Fruit fly (Drosophila melanogaster) whole organism, embryonic: ENCODE data around the gene Gmap.

Experiments used
- Ada2b ChIP-seq: fragments of 200-800 bp; sonication (Bioruptor generic); IDR thresholded peaks from 2 replicates; pipeline ENCODE4 v1.3.6; 2022; ENCODE audit warnings: missing biosample characterization, missing genetic modification characterization
- Bgb ChIP-seq: fragments of 200-800 bp; sonication (Bioruptor generic); IDR thresholded peaks from 2 replicates; pipeline ENCODE4 v1.3.6; 2022; ENCODE audit warnings: missing biosample characterization, missing genetic modification characterization; ENCODE audit not compliant: partially characterized antibody
- CG10543 ChIP-seq: fragments of 200-800 bp; sonication (Bioruptor generic); optimal IDR thresholded peaks from 3 replicates; lab custom pipeline; 2017; ENCODE audit warnings: missing biosample characterization, mild to moderate bottlenecking, missing genetic modification characterization, moderate library complexity
- CG13424 ChIP-seq: fragments of 200-800 bp; sonication (Bioruptor generic); optimal IDR thresholded peaks from 2 replicates; lab custom pipeline; 2019; ENCODE audit warnings: missing biosample characterization, mild to moderate bottlenecking, missing genetic modification characterization, moderate library complexity
- CG15601 ChIP-seq: fragments of 200-800 bp; sonication (Bioruptor generic); optimal IDR thresholded peaks from 3 replicates; lab custom pipeline; 2019; ENCODE audit warnings: missing biosample characterization, mild to moderate bottlenecking, missing genetic modification characterization, moderate library complexity
- CG15696 ChIP-seq: fragments of 200-800 bp; sonication (Bioruptor generic); optimal IDR thresholded peaks from 2 replicates; lab custom pipeline; 2019; ENCODE audit warnings: missing biosample characterization, mild to moderate bottlenecking, missing genetic modification characterization, moderate library complexity
- CG17359 ChIP-seq: fragments of 200-800 bp; sonication (Bioruptor generic); optimal IDR thresholded peaks from 3 replicates; lab custom pipeline; 2018; ENCODE audit warnings: missing biosample characterization, mild to moderate bottlenecking, missing genetic modification characterization, moderate library complexity
- CG17361 ChIP-seq: fragments of 200-800 bp; sonication (Bioruptor generic); IDR thresholded peaks from 3 replicates; pipeline ENCODE4 v1.3.6; 2022; ENCODE audit warnings: missing biosample characterization, missing genetic modification characterization
- CG17612 ChIP-seq: fragments of 200-800 bp; sonication (Bioruptor generic); IDR thresholded peaks from 2 replicates; pipeline ENCODE4 v1.3.6; 2022; ENCODE audit warnings: missing biosample characterization, missing genetic modification characterization
- CG18262 ChIP-seq: fragments of 200-800 bp; optimal IDR thresholded peaks from 3 replicates; lab custom pipeline; 2019; ENCODE audit warnings: missing biosample characterization, mild to moderate bottlenecking, missing genetic modification characterization, moderate library complexity
- CG18476 ChIP-seq: fragments of 200-800 bp; sonication (Bioruptor generic); optimal IDR thresholded peaks from 2 replicates; lab custom pipeline; 2016; ENCODE audit warnings: missing biosample characterization, mild to moderate bottlenecking, missing genetic modification characterization
- CG18599 ChIP-seq: fragments of 200-800 bp; sonication (Bioruptor generic); optimal IDR thresholded peaks from 3 replicates; lab custom pipeline; 2017; ENCODE audit warnings: missing biosample characterization, missing genetic modification characterization, mild to moderate bottlenecking, moderate library complexity, missing genetic modification reagents
- CG30431 ChIP-seq: fragments of 200-800 bp; sonication (Bioruptor generic); optimal IDR thresholded peaks from 2 replicates; lab custom pipeline; 2017; ENCODE audit warnings: missing biosample characterization, missing genetic modification characterization
- CG31388 ChIP-seq: fragments of 200-800 bp; sonication (Bioruptor generic); optimal IDR thresholded peaks from 2 replicates; lab custom pipeline; 2016; ENCODE audit warnings: missing biosample characterization, missing genetic modification characterization
- CG31441 ChIP-seq: fragments of 200-800 bp; sonication (Bioruptor generic); IDR thresholded peaks from 2 replicates; pipeline ENCODE4 v1.3.6; 2022; ENCODE audit warnings: missing biosample characterization, missing genetic modification characterization
- CG33557 ChIP-seq: fragments of 200-800 bp; sonication (Bioruptor generic); optimal IDR thresholded peaks from 2 replicates; lab custom pipeline; 2019; ENCODE audit warnings: missing biosample characterization, mild to moderate bottlenecking, missing genetic modification characterization, moderate library complexity
- CG4617 ChIP-seq: fragments of 200-800 bp; sonication (Bioruptor generic); optimal IDR thresholded peaks from 3 replicates; lab custom pipeline; 2016; ENCODE audit warnings: missing biosample characterization, missing genetic modification characterization, borderline replicate concordance
- CG6854 ChIP-seq: fragments of 200-800 bp; sonication (Bioruptor generic); optimal IDR thresholded peaks from 3 replicates; lab custom pipeline; 2017; ENCODE audit warnings: missing biosample characterization, mild to moderate bottlenecking, missing genetic modification characterization
- CG7839 ChIP-seq: fragments of 200-800 bp; sonication (Bioruptor generic); optimal IDR thresholded peaks from 3 replicates; lab custom pipeline; 2018; ENCODE audit warnings: missing biosample characterization, mild to moderate bottlenecking, missing genetic modification characterization, moderate library complexity
- CG8089 ChIP-seq: fragments of 200-800 bp; sonication (Bioruptor generic); optimal IDR thresholded peaks from 3 replicates; lab custom pipeline; 2016; ENCODE audit warnings: missing biosample characterization, missing genetic modification characterization
- CG8359 ChIP-seq: fragments of 200-800 bp; sonication (Bioruptor generic); optimal IDR thresholded peaks from 2 replicates; lab custom pipeline; 2017; ENCODE audit warnings: missing biosample characterization, mild to moderate bottlenecking, missing genetic modification characterization, borderline replicate concordance
- CTCF ChIP-seq: fragments of 200-800 bp; sonication (Bioruptor generic); optimal IDR thresholded peaks from 2 replicates; lab custom pipeline; 2017; ENCODE audit warnings: missing biosample characterization, mild to moderate bottlenecking, missing genetic modification characterization, moderate library complexity
- CoRest ChIP-seq: fragments of 200-800 bp; sonication (Bioruptor generic); optimal IDR thresholded peaks from 3 replicates; lab custom pipeline; 2018; ENCODE audit warnings: missing biosample characterization, mild to moderate bottlenecking, missing genetic modification characterization, moderate library complexity
- Dfd ChIP-seq, 2 experiments: fragments of >200 bp; optimal IDR thresholded peaks; 2 replicates each; lab custom pipeline; 2017; ENCODE audit warnings: missing biosample characterization in 2 of 2, missing genetic modification characterization in 2 of 2
- Hey ChIP-seq: fragments of 200-800 bp; sonication (Bioruptor generic); optimal IDR thresholded peaks from 3 replicates; lab custom pipeline; 2018; ENCODE audit warnings: missing biosample characterization, mild to moderate bottlenecking, missing genetic modification characterization
- Lpt ChIP-seq: fragments of >200 bp; optimal IDR thresholded peaks from 2 replicates; lab custom pipeline; 2018; ENCODE audit warnings: missing biosample characterization, missing genetic modification characterization
- MESR4 ChIP-seq: fragments of 200-800 bp; sonication (Bioruptor generic); optimal IDR thresholded peaks from 2 replicates; lab custom pipeline; 2018; ENCODE audit warnings: missing biosample characterization, mild to moderate bottlenecking, missing genetic modification characterization, moderate library complexity
- NC2α ChIP-seq: fragments of 200-800 bp; sonication (Bioruptor generic); optimal IDR thresholded peaks from 2 replicates; lab custom pipeline; 2016; ENCODE audit warnings: missing biosample characterization, missing genetic modification characterization
- NC2β ChIP-seq: fragments of 200-800 bp; sonication (Bioruptor generic); optimal IDR thresholded peaks from 2 replicates; lab custom pipeline; 2016; ENCODE audit warnings: missing biosample characterization, missing genetic modification characterization
- NK7.1 ChIP-seq: fragments of 200-800 bp; sonication (Bioruptor generic); optimal IDR thresholded peaks from 3 replicates; lab custom pipeline; 2016; ENCODE audit warnings: missing biosample characterization, missing genetic modification characterization
- Oaz ChIP-seq: fragments of 200-800 bp; sonication (Bioruptor generic); IDR thresholded peaks from 2 replicates; pipeline ENCODE4 v1.3.6; 2022; ENCODE audit warnings: missing biosample characterization, missing genetic modification characterization
- Ptx1 ChIP-seq: fragments of 200-800 bp; sonication (Bioruptor generic); IDR thresholded peaks from 2 replicates; pipeline ENCODE4 v1.3.6; 2022; ENCODE audit warnings: missing biosample characterization, missing genetic modification characterization
- Sox102F ChIP-seq: fragments of 200-800 bp; sonication (Bioruptor generic); optimal IDR thresholded peaks from 2 replicates; lab custom pipeline; 2018; ENCODE audit warnings: missing biosample characterization, mild to moderate bottlenecking, missing genetic modification characterization, moderate library complexity
- Sry-δ ChIP-seq: fragments of 200-800 bp; sonication (Bioruptor generic); optimal IDR thresholded peaks from 2 replicates; lab custom pipeline; 2016; ENCODE audit warnings: missing biosample characterization, missing genetic modification characterization
- Xrp1 ChIP-seq: fragments of 200-800 bp; sonication (Bioruptor generic); IDR thresholded peaks from 2 replicates; pipeline ENCODE4 v1.3.6; 2022; ENCODE audit warnings: missing biosample characterization, missing genetic modification characterization
- YL-1 ChIP-seq: fragments of 200-800 bp; sonication (Bioruptor generic); optimal IDR thresholded peaks from 3 replicates; lab custom pipeline; 2017; ENCODE audit warnings: missing biosample characterization, mild to moderate bottlenecking, missing genetic modification characterization
- al ChIP-seq: fragments of 200-800 bp; sonication (Bioruptor generic); IDR thresholded peaks from 2 replicates; pipeline ENCODE4 v1.3.6; 2022; ENCODE audit warnings: missing biosample characterization, missing genetic modification characterization
- amos ChIP-seq: fragments of 200-800 bp; sonication (Bioruptor generic); IDR thresholded peaks from 2 replicates; pipeline ENCODE4 v1.3.6; 2022; ENCODE audit warnings: missing biosample characterization, missing genetic modification characterization; ENCODE audit not compliant: partially characterized antibody
- en ChIP-seq: fragments of 200-800 bp; sonication (Bioruptor generic); optimal IDR thresholded peaks from 2 replicates; lab custom pipeline; 2016; ENCODE audit warnings: missing biosample characterization, missing genetic modification characterization
- ewg ChIP-seq: fragments of 200-800 bp; sonication (Bioruptor generic); optimal IDR thresholded peaks from 3 replicates; lab custom pipeline; 2017; ENCODE audit warnings: mild to moderate bottlenecking, missing biosample characterization, missing genetic modification reagents, missing genetic modification characterization
- fd64A ChIP-seq: fragments of 200-800 bp; sonication (Bioruptor generic); optimal IDR thresholded peaks from 3 replicates; lab custom pipeline; 2018; ENCODE audit warnings: missing biosample characterization, mild to moderate bottlenecking, missing genetic modification characterization
- fu2 ChIP-seq: fragments of 200-800 bp; sonication (Bioruptor generic); optimal IDR thresholded peaks from 2 replicates; lab custom pipeline; 2016; ENCODE audit warnings: missing biosample characterization, missing genetic modification characterization
- gcm2 ChIP-seq: fragments of 200-800 bp; sonication (Bioruptor generic); optimal IDR thresholded peaks from 2 replicates; lab custom pipeline; 2016; ENCODE audit warnings: missing biosample characterization, missing genetic modification characterization
- gem ChIP-seq: fragments of 200-800 bp; sonication (Bioruptor generic); optimal IDR thresholded peaks from 2 replicates; lab custom pipeline; 2019; ENCODE audit warnings: missing biosample characterization, mild to moderate bottlenecking, missing genetic modification characterization, moderate library complexity
- maf-S ChIP-seq: fragments of 200-800 bp; sonication (Bioruptor generic); optimal IDR thresholded peaks from 2 replicates; lab custom pipeline; 2016; ENCODE audit warnings: missing biosample characterization, missing genetic modification characterization
- mld ChIP-seq: fragments of 200-800 bp; sonication (Bioruptor generic); IDR thresholded peaks from 3 replicates; pipeline ENCODE4 v1.3.6; 2022; ENCODE audit warnings: missing biosample characterization, missing genetic modification characterization; ENCODE audit not compliant: partially characterized antibody
- nmo ChIP-seq: fragments of 200-800 bp; sonication (Bioruptor generic); optimal IDR thresholded peaks from 2 replicates; lab custom pipeline; 2018; ENCODE audit warnings: missing biosample characterization, mild to moderate bottlenecking, missing genetic modification characterization, moderate library complexity
- otp ChIP-seq: fragments of 200-800 bp; sonication (Bioruptor generic); IDR thresholded peaks from 3 replicates; pipeline ENCODE4, ENCODE4 v1.3.6; 2022; ENCODE audit warnings: missing biosample characterization, missing genetic modification characterization
- row ChIP-seq: fragments of 200-800 bp; sonication (Bioruptor generic); IDR thresholded peaks from 3 replicates; pipeline ENCODE4 v1.3.6; 2022; ENCODE audit warnings: missing biosample characterization, missing genetic modification characterization
- tgo ChIP-seq: fragments of 200-800 bp; sonication (Bioruptor generic); IDR thresholded peaks from 3 replicates; pipeline ENCODE4 v1.3.6; 2022; ENCODE audit warnings: missing biosample characterization, missing genetic modification characterization
- usp ChIP-seq: fragments of >200 bp; optimal IDR thresholded peaks from 2 replicates; lab custom pipeline; 2017; ENCODE audit warnings: missing biosample characterization, missing genetic modification characterization
- wdn ChIP-seq: fragments of 200-800 bp; sonication (Bioruptor generic); IDR thresholded peaks from 2 replicates; pipeline ENCODE4 v1.3.6; 2022; ENCODE audit warnings: missing biosample characterization, missing genetic modification characterization

Gmap gene

DNA sequence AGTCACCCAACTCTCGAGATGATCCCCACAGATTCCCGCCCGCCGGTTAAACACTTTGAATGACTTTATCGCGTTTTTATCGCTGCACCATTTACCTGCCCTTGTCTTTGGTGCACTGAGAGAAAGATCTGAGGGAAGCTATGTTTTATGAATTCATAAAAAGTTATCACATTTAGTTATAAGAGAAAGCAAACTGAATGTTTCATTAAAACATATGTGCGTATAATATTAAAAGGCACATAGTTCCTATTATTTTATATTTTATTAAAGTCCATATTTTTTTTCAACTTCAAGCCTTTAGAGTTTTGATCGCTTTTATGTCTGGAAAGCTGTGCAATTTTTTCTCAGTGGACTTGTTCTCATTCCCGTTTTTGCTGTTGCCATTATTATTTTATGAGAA lies 43.6 kb downstream of the Gmap start:
- TF ChIP-seq NC2α (GFP tag; lab: Kevin White, UChicago): no peak
- TF ChIP-seq maf-S (GFP tag; lab: Kevin White, UChicago): no peak
- TF ChIP-seq mld (GFP tag; lab: Robert Waterston, UW): no peak
- TF ChIP-seq en (GFP tag; lab: Kevin White, UChicago): no peak
- no peak for TF ChIP-seq CG6854
- no peak for TF ChIP-seq Oaz
- TF ChIP-seq ewg (GFP tag; lab: Kevin White, UChicago): no peak
- peak; percentile 9 for TF ChIP-seq Sox102F (GFP tag; lab: Kevin White, UChicago)
- TF ChIP-seq CG10543: no peak
- TF ChIP-seq CG18476 (GFP tag; lab: Kevin White, UChicago): no peak
- no peak for TF ChIP-seq NK7.1 (GFP tag; lab: Kevin White, UChicago)
- TF ChIP-seq YL-1 (GFP tag; lab: Kevin White, UChicago): no peak
- TF ChIP-seq gcm2: no peak
- TF ChIP-seq Lpt: no peak
- no peak for TF ChIP-seq NC2β (GFP tag; lab: Kevin White, UChicago)
- TF ChIP-seq Hey (tag; lab: Kevin White, UChicago): no peak
- TF ChIP-seq Bgb (GFP tag; lab: Robert Waterston, UW): no peak
- no peak for TF ChIP-seq MESR4 (GFP tag; lab: Kevin White, UChicago)
- TF ChIP-seq Dfd (GFP tag; optimal IDR thresholded peaks at IDR 0.05; lab: Kevin White, UChicago): no peak
- peak; percentile 39; the same call in 1 of the 3 replicates for TF ChIP-seq CG17361 (GFP tag; lab: Robert Waterston, UW)
- no peak for TF ChIP-seq al (GFP tag; lab: Robert Waterston, UW)
- no peak for TF ChIP-seq CG15601 (tag; lab: Kevin White, UChicago)
- no peak for TF ChIP-seq amos (GFP tag; lab: Robert Waterston, UW)
- peak; percentile 7 for TF ChIP-seq CG18262 (tag; lab: Kevin White, UChicago)
- no peak for TF ChIP-seq Sry-δ (GFP tag; lab: Kevin White, UChicago)
- no peak for TF ChIP-seq CG30431 (GFP tag; lab: Kevin White, UChicago)
- no peak for TF ChIP-seq CG17612 (GFP tag; lab: Robert Waterston, UW)
- TF ChIP-seq CG18599 (GFP tag; lab: Kevin White, UChicago): peak; percentile 19
- TF ChIP-seq CG8089 (GFP tag; lab: Kevin White, UChicago): no peak
- TF ChIP-seq fd64A: no peak
- TF ChIP-seq fu2: no peak
- no peak for TF ChIP-seq CTCF
- no peak for TF ChIP-seq CG4617 (GFP tag; lab: Kevin White, UChicago)
- TF ChIP-seq nmo (GFP tag; lab: Kevin White, UChicago): peak; percentile 28
- 0 out of 2 replicates have a peak, but pooled peaks have one; percentile 28 for TF ChIP-seq CG31441
- TF ChIP-seq CG15696 (tag; lab: Kevin White, UChicago): no peak
- peak; percentile 38; the same call in 1 of the 2 replicates for TF ChIP-seq Ptx1
- no peak for TF ChIP-seq CG17359
- no peak for TF ChIP-seq usp (GFP tag; lab: Kevin White, UChicago)
- peak; percentile 18 for TF ChIP-seq CG13424
- TF ChIP-seq Ada2b (GFP tag; lab: Robert Waterston, UW): no peak
- no peak for TF ChIP-seq wdn (GFP tag; lab: Robert Waterston, UW)
- TF ChIP-seq otp (GFP tag; lab: Robert Waterston, UW): no peak
- no peak for TF ChIP-seq Xrp1 (GFP tag; lab: Robert Waterston, UW)
- peak; percentile 52 for TF ChIP-seq gem
- no peak for TF ChIP-seq CG33557 (GFP tag; lab: Kevin White, UChicago)
- TF ChIP-seq tgo (GFP tag; lab: Robert Waterston, UW): peak; percentile 24; the same call in 1 of the 3 replicates
- TF ChIP-seq CG31388: no peak
- peak; percentile 32 for TF ChIP-seq CoRest (tag; lab: Kevin White, UChicago)
- TF ChIP-seq CG7839 (tag; lab: Kevin White, UChicago): peak; percentile 50
- TF ChIP-seq CG8359 (GFP tag; lab: Kevin White, UChicago): no peak
- TF ChIP-seq row (GFP tag; lab: Robert Waterston, UW): peak; percentile 35; the same call in 1 of the 3 replicates
